Worm (Caenorhabditis elegans) whole organism, L2 larva: ENCODE measurements around the gene blos-1.
A peak's percentile ranks its signal among the peaks of the same experiment; 100 is the strongest.

Source experiments
- C34F6.9 ChIP-seq: fragments of 150-350 bp; optimal IDR thresholded peaks from 2 replicates; lab custom pipeline; 2014; ENCODE audit warnings: missing biosample characterization, missing genetic modification characterization
- F13H6.1 ChIP-seq: sonication (generic microtip); optimal IDR thresholded peaks from 2 replicates; lab custom pipeline; 2016; ENCODE audit warnings: missing genetic modification characterization, missing compliant biosample characterization
- R02D3.7 ChIP-seq: fragments of 150-350 bp; optimal IDR thresholded peaks from 2 replicates; lab custom pipeline; 2014; ENCODE audit warnings: missing biosample characterization, missing genetic modification characterization
- Y55F3AM.14 ChIP-seq: fragments of 200-800 bp; sonication (Bioruptor generic); optimal IDR thresholded peaks from 2 replicates; lab custom pipeline; 2018; ENCODE audit warnings: mild to moderate bottlenecking, missing genetic modification characterization, missing compliant biosample characterization
- aly-2 ChIP-seq: fragments of 150-350 bp; optimal IDR thresholded peaks from 2 replicates; lab custom pipeline; 2014; ENCODE audit warnings: missing biosample characterization, missing genetic modification characterization
- ama-1 ChIP-seq: fragments of 150-350 bp; optimal IDR thresholded peaks from 2 replicates; lab custom pipeline; 2018; ENCODE audit warnings: inconsistent platforms
- blmp-1 ChIP-seq: sonication (generic microtip); optimal IDR thresholded peaks from 2 replicates; lab custom pipeline; 2017; ENCODE audit warnings: missing genetic modification characterization, mild to moderate bottlenecking, missing compliant biosample characterization, antibody characterized with exemption, moderate library complexity; ENCODE audit not compliant: insufficient read depth
- ceh-16 ChIP-seq: fragments of 150-350 bp; optimal IDR thresholded peaks from 2 replicates; lab custom pipeline; 2014; ENCODE audit warnings: missing biosample characterization, missing genetic modification characterization
- ceh-82 ChIP-seq: fragments of 150-350 bp; optimal IDR thresholded peaks from 2 replicates; lab custom pipeline; 2014; ENCODE audit warnings: missing biosample characterization, missing genetic modification characterization
- crh-2 ChIP-seq: sonication (generic microtip); optimal IDR thresholded peaks from 2 replicates; lab custom pipeline; 2017; ENCODE audit warnings: missing biosample characterization, missing genetic modification characterization
- dmd-4 ChIP-seq: sonication (generic microtip); optimal IDR thresholded peaks from 2 replicates; lab custom pipeline; 2017; ENCODE audit warnings: missing biosample characterization, missing genetic modification characterization
- egl-27 ChIP-seq: sonication (generic microtip); optimal IDR thresholded peaks from 3 replicates; lab custom pipeline; 2017; ENCODE audit warnings: missing biosample characterization, missing genetic modification reagents, missing genetic modification characterization
- elt-3 ChIP-seq: sonication (generic microtip); optimal IDR thresholded peaks from 2 replicates; lab custom pipeline; 2017; ENCODE audit warnings: missing biosample characterization, missing genetic modification characterization
- fos-1 ChIP-seq: fragments of 150-350 bp; optimal IDR thresholded peaks from 2 replicates; lab custom pipeline; 2014; ENCODE audit warnings: missing biosample characterization, missing genetic modification characterization
- gmeb-1 ChIP-seq: fragments of 150-350 bp; optimal IDR thresholded peaks from 2 replicates; lab custom pipeline; 2014; ENCODE audit warnings: missing biosample characterization, missing genetic modification characterization
- lin-11 ChIP-seq: fragments of 150-350 bp; sonication (generic microtip); optimal IDR thresholded peaks from 2 replicates; lab custom pipeline; 2014; ENCODE audit warnings: missing biosample characterization, missing genetic modification characterization, inconsistent platforms, mixed read lengths
- lin-13 ChIP-seq: fragments of 150-350 bp; optimal IDR thresholded peaks from 2 replicates; lab custom pipeline; 2014; ENCODE audit warnings: missing biosample characterization, missing genetic modification reagents, missing genetic modification characterization
- lsy-2 ChIP-seq, 2 experiments: fragments of 150-350 bp in 1 of 2; sonication (generic microtip) in 1 of 2; optimal IDR thresholded peaks; 2 replicates each; lab custom pipeline; 2014 to 2017; ENCODE audit warnings: missing biosample characterization in 2 of 2, missing genetic modification characterization in 2 of 2
- mab-5 ChIP-seq: fragments of 150-350 bp; optimal IDR thresholded peaks from 2 replicates; lab custom pipeline; 2014; ENCODE audit warnings: missing biosample characterization, missing genetic modification characterization
- mbf-1 ChIP-seq: sonication (generic microtip); optimal IDR thresholded peaks from 2 replicates; lab custom pipeline; 2017; ENCODE audit warnings: missing biosample characterization, missing genetic modification characterization
- mdl-1 ChIP-seq, 2 experiments: fragments of 150-350 bp in 1 of 2; sonication (generic microtip) in 1 of 2; optimal IDR thresholded peaks; 2 replicates each; lab custom pipeline; 2017; ENCODE audit warnings: missing biosample characterization in 2 of 2, missing genetic modification characterization in 2 of 2
- nhr-10 ChIP-seq: sonication (generic microtip); optimal IDR thresholded peaks from 2 replicates; lab custom pipeline; 2017; ENCODE audit warnings: missing biosample characterization, missing genetic modification characterization
- nhr-12 ChIP-seq: fragments of 150-350 bp; optimal IDR thresholded peaks from 2 replicates; lab custom pipeline; 2014; ENCODE audit warnings: missing biosample characterization, missing genetic modification characterization
- nhr-23 ChIP-seq: fragments of 150-350 bp; optimal IDR thresholded peaks from 2 replicates; lab custom pipeline; 2014; ENCODE audit warnings: missing biosample characterization, missing genetic modification reagents, missing genetic modification characterization
- nhr-237 ChIP-seq: fragments of 150-350 bp; optimal IDR thresholded peaks from 2 replicates; lab custom pipeline; 2014; ENCODE audit warnings: missing biosample characterization, missing genetic modification characterization
- nhr-25 ChIP-seq: fragments of 150-350 bp; sonication (generic microtip); optimal IDR thresholded peaks from 3 replicates; lab custom pipeline; 2014; ENCODE audit warnings: missing biosample characterization, missing genetic modification characterization
- nhr-6 ChIP-seq: fragments of 150-350 bp; optimal IDR thresholded peaks from 2 replicates; lab custom pipeline; 2014; ENCODE audit warnings: missing biosample characterization, missing genetic modification characterization
- nhr-77 ChIP-seq: fragments of 150-350 bp; optimal IDR thresholded peaks from 2 replicates; lab custom pipeline; 2014; ENCODE audit warnings: missing biosample characterization, missing genetic modification characterization
- peb-1 ChIP-seq: fragments of 150-350 bp; optimal IDR thresholded peaks from 2 replicates; lab custom pipeline; 2014; ENCODE audit warnings: missing biosample characterization, missing genetic modification characterization
- sem-4 ChIP-seq: fragments of 150-350 bp; optimal IDR thresholded peaks from 2 replicates; lab custom pipeline; 2014; ENCODE audit warnings: missing biosample characterization, missing genetic modification reagents, missing genetic modification characterization
- skn-1 ChIP-seq: sonication (generic microtip); optimal IDR thresholded peaks from 2 replicates; lab custom pipeline; 2017; ENCODE audit warnings: missing biosample characterization, missing genetic modification characterization
- sma-3 ChIP-seq: sonication (generic microtip); optimal IDR thresholded peaks from 2 replicates; lab custom pipeline; 2016; ENCODE audit warnings: missing genetic modification reagents, missing genetic modification characterization, missing compliant biosample characterization
- sma-9 ChIP-seq, 2 experiments: fragments of 150-350 bp in 1 of 2; sonication (generic microtip) in 1 of 2; optimal IDR thresholded peaks; 2 replicates each; lab custom pipeline; 2014 to 2016; ENCODE audit warnings: missing genetic modification characterization in 2 of 2, mild to moderate bottlenecking in 1 of 2, missing biosample characterization in 1 of 2, missing compliant biosample characterization in 1 of 2, missing genetic modification reagents in 1 of 2, moderate library complexity in 1 of 2
- snpc-4 ChIP-seq: fragments of 150-350 bp; optimal IDR thresholded peaks from 2 replicates; lab custom pipeline; 2014; ENCODE audit warnings: missing biosample characterization, missing genetic modification characterization
- unc-39 ChIP-seq: fragments of 150-350 bp; optimal IDR thresholded peaks from 2 replicates; lab custom pipeline; 2014; ENCODE audit warnings: missing biosample characterization, missing genetic modification characterization
- unc-55 ChIP-seq: fragments of 150-350 bp; sonication (generic microtip); optimal IDR thresholded peaks from 3 replicates; lab custom pipeline; 2014; ENCODE audit warnings: missing biosample characterization, missing genetic modification reagents, missing genetic modification characterization
- unc-62 ChIP-seq: fragments of 150-350 bp; optimal IDR thresholded peaks from 2 replicates; lab custom pipeline; 2014; ENCODE audit warnings: missing biosample characterization, missing genetic modification reagents, missing genetic modification characterization
- ztf-11 ChIP-seq: sonication (generic microtip); optimal IDR thresholded peaks from 2 replicates; lab custom pipeline; 2017; ENCODE audit warnings: missing biosample characterization, missing genetic modification characterization
- ztf-4 ChIP-seq: fragments of 150-350 bp; optimal IDR thresholded peaks from 2 replicates; lab custom pipeline; 2014; ENCODE audit warnings: missing biosample characterization, missing genetic modification characterization

blos-1 gene

ce11 chrIII:10211889-10212494 is at the start of gene blos-1, which contains the start of gene best-18:
blos-1 (minus strand) TSS chrIII:10211946.
best-18 (plus strand) TSS chrIII:10212396.
- no peak for TF ChIP-seq nhr-23 (tag; lab: Kevin White, UChicago)
- peak; percentile 18 for TF ChIP-seq unc-55
- peak in 1 of 2 experiments; percentile 19 for TF ChIP-seq lsy-2 (tag; optimal IDR thresholded peaks at IDR 0.05; lab: Kevin White, UChicago)

ce11 chrIII:10261256-10261655 is 49.5 kb upstream of the blos-1 start:
- no peak for TF ChIP-seq sma-3 (GFP tag; lab: Kevin White, UChicago)
- TF ChIP-seq elt-3: no peak
- TF ChIP-seq ztf-4: no peak
- TF ChIP-seq lsy-2 (tag; optimal IDR thresholded peaks at IDR 0.05; lab: Kevin White, UChicago): no peak
- no peak for TF ChIP-seq fos-1 (tag; lab: Kevin White, UChicago)
- TF ChIP-seq nhr-25 (tag; lab: Kevin White, UChicago): no peak
- TF ChIP-seq unc-55: no peak
- no peak for TF ChIP-seq nhr-237
- TF ChIP-seq ztf-11 (tag; lab: Kevin White, UChicago): no peak
- no peak for TF ChIP-seq nhr-6 (tag; lab: Kevin White, UChicago)
- TF ChIP-seq R02D3.7 (tag; lab: Kevin White, UChicago): no peak
- TF ChIP-seq sma-9 (GFP tag; optimal IDR thresholded peaks at IDR 0.05; lab: Kevin White, UChicago): no peak
- TF ChIP-seq sma-9 (tag; optimal IDR thresholded peaks at IDR 0.05; lab: Kevin White, UChicago): no peak
- TF ChIP-seq Y55F3AM.14 (GFP tag; lab: Kevin White, UChicago): no peak
- TF ChIP-seq mdl-1 (tag; optimal IDR thresholded peaks at IDR 0.05; lab: Kevin White, UChicago): no peak
- TF ChIP-seq F13H6.1 (tag; lab: Kevin White, UChicago): no peak
- TF ChIP-seq mbf-1: no peak
- no peak for TF ChIP-seq blmp-1
- TF ChIP-seq ceh-82 (tag; lab: Kevin White, UChicago): no peak
- TF ChIP-seq lin-13 (GFP tag; lab: Kevin White, UChicago): no peak

ce11 chrIII:10258641-10259040 is 46.9 kb upstream of the blos-1 start, which contains the start of gene rip-1:
rip-1 (minus strand) TSS chrIII:10258741.
- TF ChIP-seq nhr-77 (tag; lab: Kevin White, UChicago) (no peak), F13H6.1 (tag; lab: Kevin White, UChicago) (no peak), mab-5 (tag; lab: Kevin White, UChicago) (no peak), egl-27 (tag; lab: Kevin White, UChicago) (no peak), unc-55 (no peak), skn-1 (no peak)

ce11 chrIII:10254583-10254982 is 42.8 kb upstream of the blos-1 start, which contains the start of gene R01H10.4:
R01H10.4 (plus strand) TSS chrIII:10254818.
- TF ChIP-seq unc-62 (no peak), lin-11 (tag; lab: Kevin White, UChicago) (no peak), nhr-12 (no peak), nhr-23 (tag; lab: Kevin White, UChicago) (no peak), dmd-4 (tag; lab: Kevin White, UChicago) (no peak), aly-2 (tag; lab: Kevin White, UChicago) (no peak), skn-1 (no peak), crh-2 (tag; lab: Kevin White, UChicago) (no peak)
- TF ChIP-seq, all 48 proteins: peak for 0

DNA sequence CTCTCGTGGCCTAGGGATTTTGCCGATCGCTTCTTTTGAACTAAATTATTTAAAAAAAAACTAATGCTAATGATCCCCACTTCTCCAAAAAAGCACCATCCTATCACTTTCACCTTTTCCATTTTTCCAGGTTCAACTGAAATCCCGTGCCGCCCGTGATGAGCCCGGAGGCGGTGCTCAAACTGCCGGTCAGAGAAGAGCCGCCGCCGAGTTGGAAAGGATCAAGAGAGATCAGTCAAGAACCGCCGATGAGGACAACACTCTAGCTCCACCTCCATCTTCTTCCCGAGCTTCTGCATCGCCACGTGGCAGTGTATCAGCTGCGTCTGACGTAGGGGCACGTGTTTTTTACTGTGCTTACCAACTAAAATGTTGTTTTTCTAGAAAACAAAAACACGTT is 41.6 kb upstream of the blos-1 start:
- TF ChIP-seq nhr-10 (tag; lab: Kevin White, UChicago) (no peak), sem-4 (tag; lab: Kevin White, UChicago) (no peak), aly-2 (tag; lab: Kevin White, UChicago) (no peak), dmd-4 (tag; lab: Kevin White, UChicago) (no peak), ztf-4 (no peak), peb-1 (tag; lab: Kevin White, UChicago) (no peak), egl-27 (tag; lab: Kevin White, UChicago) (no peak), Y55F3AM.14 (GFP tag; lab: Kevin White, UChicago) (no peak), skn-1 (no peak), unc-39 (tag; lab: Kevin White, UChicago) (no peak), snpc-4 (tag; lab: Kevin White, UChicago) (no peak), mdl-1 (tag; optimal IDR thresholded peaks at IDR 0.05; lab: Kevin White, UChicago) (no peak), ceh-16 (no peak), F13H6.1 (tag; lab: Kevin White, UChicago) (no peak), lin-13 (GFP tag; lab: Kevin White, UChicago) (no peak), ama-1 (no peak), C34F6.9 (tag; lab: Kevin White, UChicago) (no peak), ztf-11 (tag; lab: Kevin White, UChicago) (no peak), gmeb-1 (no peak)
